Fruit fly (Drosophila melanogaster): ENCODE data around the gene CG17154.

- TF ChIP-seq Lpt (GFP tag; optimal IDR thresholded peaks at IDR 0.05) (peak; percentile 34), spab (GFP tag; optimal IDR thresholded peaks at IDR 0.05) (peak; percentile 16), CG6276 (GFP tag; optimal IDR thresholded peaks at IDR 0.05) (no peak), Eip78C (GFP tag) (peak; percentile 88), fd59A (GFP tag; optimal IDR thresholded peaks at IDR 0.05) (peak; percentile 27), achi (GFP tag; optimal IDR thresholded peaks at IDR 0.05) (peak; percentile 64), Sox102F (GFP tag; optimal IDR thresholded peaks at IDR 0.05) (peak; percentile 91), Gug (GFP tag; IDR thresholded peaks at IDR 0.05) (no peak), CG6808 (GFP tag; optimal IDR thresholded peaks at IDR 0.05) (peak; percentile 28), OdsH (GFP tag; optimal IDR thresholded peaks at IDR 0.05) (peak; percentile 68)
Measured at dm6 chr3L:12053695-12054094, 34.7 kb upstream of the CG17154 start.

Data from whole organism, prepupa.